In the genomic region with DNA sequence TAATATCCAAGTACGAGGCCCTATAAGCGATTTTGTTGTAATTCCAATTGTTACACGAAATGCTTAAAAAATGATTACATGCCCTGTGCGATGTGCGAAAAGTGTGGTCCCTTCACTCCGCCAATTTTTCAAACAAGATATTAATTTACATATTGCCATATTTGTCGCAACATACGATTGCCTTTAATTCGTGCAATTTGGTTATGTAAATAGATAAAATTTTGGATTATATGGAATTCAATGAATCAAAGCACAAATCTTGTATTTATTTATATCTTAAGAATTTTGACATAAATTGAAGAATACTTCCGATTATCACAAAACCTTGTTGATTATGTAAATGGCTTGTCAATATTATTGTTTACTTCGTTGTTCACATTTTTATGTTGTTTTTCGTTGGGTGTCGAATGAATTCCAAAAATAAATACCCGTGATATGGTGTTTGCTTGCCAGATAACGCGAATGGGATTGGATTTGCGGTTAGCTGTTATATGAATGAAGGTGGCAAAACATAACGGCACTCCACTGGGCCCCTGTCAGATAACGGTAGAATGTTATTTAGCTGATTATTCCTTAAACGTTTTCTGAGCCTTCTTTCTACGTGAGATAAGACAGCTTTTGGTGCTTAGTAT, we compare ENCODE assay signal across 2 fruit fly cellular contexts.
TF ChIP-seq lines count a peak whose summit lies in the region.

No protein-coding gene starts in this region.

TF ChIP-seq in whole organism, embryonic, 481 proteins besides CTCF, POLR2A, EP300 and RAD21 (continued from another document and continues in another):
- TF ChIP-seq CG4617 (GFP tag; optimal IDR thresholded peaks at IDR 0.05; lab: Kevin White, UChicago; ENCODE audit: borderline replicate concordance) (no peak), CG34376 (GFP tag; optimal IDR thresholded peaks at IDR 0.05; lab: Kevin White, UChicago) (peak; percentile 52), p53 (GFP tag; optimal IDR thresholded peaks at IDR 0.05; lab: Kevin White, UChicago) (no peak), HmgZ (tag; optimal IDR thresholded peaks at IDR 0.05; lab: Kevin White, UChicago) (peak; percentile 11), CG3995 (GFP tag; optimal IDR thresholded peaks at IDR 0.05; lab: Kevin White, UChicago) (no peak), eyg (GFP tag; optimal IDR thresholded peaks at IDR 0.05; lab: Kevin White, UChicago) (peak; percentile 19), CG12744 (GFP tag; optimal IDR thresholded peaks at IDR 0.05; lab: Kevin White, UChicago) (peak; percentile 7), CG12659 (GFP tag; optimal IDR thresholded peaks at IDR 0.05; lab: Kevin White, UChicago) (peak; percentile 31), CG8281 (tag; optimal IDR thresholded peaks at IDR 0.05; lab: Kevin White, UChicago) (peak; percentile 12), pb (GFP tag; optimal IDR thresholded peaks at IDR 0.05; lab: Kevin White, UChicago) (no peak), CG8359 (GFP tag; optimal IDR thresholded peaks at IDR 0.05; lab: Kevin White, UChicago; ENCODE audit: borderline replicate concordance) (no peak), exex (tag; optimal IDR thresholded peaks at IDR 0.05; lab: Kevin White, UChicago) (peak; percentile 94), tna (GFP tag; IDR thresholded peaks at IDR 0.05; lab: Robert Waterston, UW; ENCODE audit: partially characterized antibody) (no peak), Xrp1 (GFP tag; IDR thresholded peaks at IDR 0.05; lab: Robert Waterston, UW) (peak; percentile 50), CG8478 (optimal IDR thresholded peaks at IDR 0.05; lab: Kevin White, UChicago) (no peak), E2f1 (GFP tag; IDR thresholded peaks at IDR 0.05; lab: Robert Waterston, UW) (no peak; the same call in 1 of the 2 replicates), nau (GFP tag; optimal IDR thresholded peaks at IDR 0.05; lab: Kevin White, UChicago) (peak; percentile 26), Blimp-1 (GFP tag; optimal IDR thresholded peaks at IDR 0.05; lab: Kevin White, UChicago) (peak; percentile 0), CG6791 (GFP tag; IDR thresholded peaks at IDR 0.05; lab: Robert Waterston, UW; ENCODE audit: partially characterized antibody) (no peak), eve (GFP tag; optimal IDR thresholded peaks at IDR 0.05; lab: Kevin White, UChicago) (peak in 1 of 2 experiments; percentile 60), az2 (GFP tag; optimal IDR thresholded peaks at IDR 0.05; lab: Kevin White, UChicago) (no peak), Dbx (GFP tag; IDR thresholded peaks at IDR 0.05; lab: Robert Waterston, UW) (peak; percentile 25; the same call in 1 of the 3 replicates), vfl (GFP tag; optimal IDR thresholded peaks at IDR 0.05; lab: Kevin White, UChicago) (no peak), CG3281 (GFP tag; optimal IDR thresholded peaks at IDR 0.05; lab: Kevin White, UChicago) (no peak), Dek (tag; optimal IDR thresholded peaks at IDR 0.05; lab: Kevin White, UChicago) (peak; percentile 16), CG12219 (GFP tag; optimal IDR thresholded peaks at IDR 0.05; lab: Kevin White, UChicago) (peak; percentile 1), CG13424 (tag; optimal IDR thresholded peaks at IDR 0.05; lab: Kevin White, UChicago) (peak; percentile 24), CG8765 (GFP tag; IDR thresholded peaks at IDR 0.05; lab: Robert Waterston, UW) (no peak), MTF-1 (GFP tag; optimal IDR thresholded peaks at IDR 0.05; lab: Kevin White, UChicago; ENCODE audit: borderline replicate concordance) (peak; percentile 40), Sin3A (optimal IDR thresholded peaks at IDR 0.05; lab: Kevin White, UChicago) (no peak), CG6813 (GFP tag; optimal IDR thresholded peaks at IDR 0.05; lab: Kevin White, UChicago) (peak; percentile 63), CG15601 (tag; optimal IDR thresholded peaks at IDR 0.05; lab: Kevin White, UChicago) (peak; percentile 15), CG10147 (GFP tag; optimal IDR thresholded peaks at IDR 0.05; lab: Kevin White, UChicago) (peak; percentile 35), gsb-n (tag; optimal IDR thresholded peaks at IDR 0.05; lab: Kevin White, UChicago) (peak; percentile 1), Nf-YB (GFP tag; optimal IDR thresholded peaks at IDR 0.05; lab: Kevin White, UChicago) (no peak), CG15696 (tag; optimal IDR thresholded peaks at IDR 0.05; lab: Kevin White, UChicago) (peak; percentile 31), h (optimal IDR thresholded peaks at IDR 0.05; lab: Kevin White, UChicago) (no peak), BtbVII (GFP tag; optimal IDR thresholded peaks at IDR 0.05; lab: Kevin White, UChicago) (peak; percentile 53), scrt (GFP tag; optimal IDR thresholded peaks at IDR 0.05; lab: Kevin White, UChicago) (peak; percentile 36), Atf6 (GFP tag; IDR thresholded peaks at IDR 0.05; lab: Robert Waterston, UW) (peak; percentile 69), CG8290 (GFP tag; optimal IDR thresholded peaks at IDR 0.05; lab: Kevin White, UChicago) (no peak), CG8290 (tag; optimal IDR thresholded peaks at IDR 0.05; lab: Kevin White, UChicago) (peak in 1 of 2 experiments; percentile 80), seq (GFP tag; IDR thresholded peaks at IDR 0.05; lab: Robert Waterston, UW) (peak; percentile 24; the same call in 1 of the 2 replicates), CG3407 (GFP tag; optimal IDR thresholded peaks at IDR 0.05; lab: Kevin White, UChicago) (peak; percentile 40), sob (GFP tag; IDR thresholded peaks at IDR 0.05; lab: Robert Waterston, UW) (peak; percentile 62; the same call in 1 of the 2 replicates), Asciz (GFP tag; optimal IDR thresholded peaks at IDR 0.05; lab: Kevin White, UChicago) (peak; percentile 52), sens (GFP tag; lab: Kevin White, UChicago) (peak; percentile 36), hkb (optimal IDR thresholded peaks at IDR 0.05; lab: Kevin White, UChicago) (no peak), hkb (GFP tag; IDR thresholded peaks at IDR 0.05; lab: Robert Waterston, UW) (peak; percentile 19; the same call in 1 of the 2 replicates), CG13123 (GFP tag; optimal IDR thresholded peaks at IDR 0.05; lab: Kevin White, UChicago) (no peak), usp (GFP tag; optimal IDR thresholded peaks at IDR 0.05; lab: Kevin White, UChicago) (no peak), sd (tag; optimal IDR thresholded peaks at IDR 0.05; lab: Kevin White, UChicago) (peak; percentile 81), ems (GFP tag; optimal IDR thresholded peaks at IDR 0.05; lab: Kevin White, UChicago) (no peak), pan (optimal IDR thresholded peaks at IDR 0.05; lab: Kevin White, UChicago) (no peak), pan (GFP tag; optimal IDR thresholded peaks at IDR 0.05 in 1 of 2, IDR thresholded peaks at IDR 0.05 in 1 of 2) (no peak), HLH54F (GFP tag; optimal IDR thresholded peaks at IDR 0.05; lab: Kevin White, UChicago) (no peak), sqz (GFP tag; optimal IDR thresholded peaks at IDR 0.05; lab: Kevin White, UChicago) (peak; percentile 36), salm (tag; optimal IDR thresholded peaks at IDR 0.05; lab: Kevin White, UChicago) (peak; percentile 39), ro (GFP tag; IDR thresholded peaks at IDR 0.05; lab: Robert Waterston, UW) (no peak), cwo (GFP tag; optimal IDR thresholded peaks at IDR 0.05; lab: Kevin White, UChicago) (peak; percentile 12), ATbp (GFP tag; optimal IDR thresholded peaks at IDR 0.05; lab: Kevin White, UChicago) (peak; percentile 40)

TF ChIP-seq in whole organism, prepupa, 60 proteins besides CTCF, POLR2A, EP300 and RAD21 (continued from another document):
- TF ChIP-seq CG11294 (GFP tag; IDR thresholded peaks at IDR 0.05; lab: Robert Waterston, UW) (no peak), CG15336 (GFP tag; IDR thresholded peaks at IDR 0.05; lab: Robert Waterston, UW) (no peak), fd85E (GFP tag; optimal IDR thresholded peaks at IDR 0.05; lab: Kevin White, UChicago) (no peak), dac (GFP tag; optimal IDR thresholded peaks at IDR 0.05; lab: Kevin White, UChicago) (no peak), CG10631 (GFP tag; optimal IDR thresholded peaks at IDR 0.05; lab: Kevin White, UChicago) (no peak), CG6808 (GFP tag; optimal IDR thresholded peaks at IDR 0.05; lab: Kevin White, UChicago) (no peak), CG6854 (GFP tag; optimal IDR thresholded peaks at IDR 0.05; lab: Kevin White, UChicago) (no peak), Sox102F (GFP tag; optimal IDR thresholded peaks at IDR 0.05; lab: Kevin White, UChicago) (peak; percentile 20), achi (GFP tag; optimal IDR thresholded peaks at IDR 0.05; lab: Kevin White, UChicago) (no peak), fkh (GFP tag; optimal IDR thresholded peaks at IDR 0.05; lab: Kevin White, UChicago) (peak; percentile 86), Blimp-1 (GFP tag; optimal IDR thresholded peaks at IDR 0.05; lab: Kevin White, UChicago) (peak; percentile 36), CG8319 (GFP tag; optimal IDR thresholded peaks at IDR 0.05; lab: Kevin White, UChicago) (no peak), CG1621 (tag; optimal IDR thresholded peaks at IDR 0.05; lab: Kevin White, UChicago) (no peak), CG31627 (GFP tag; optimal IDR thresholded peaks at IDR 0.05; lab: Kevin White, UChicago) (no peak), OdsH (GFP tag; optimal IDR thresholded peaks at IDR 0.05; lab: Kevin White, UChicago) (no peak), Gug (GFP tag; IDR thresholded peaks at IDR 0.05; lab: Robert Waterston, UW) (no peak), eg (GFP tag; IDR thresholded peaks at IDR 0.05; lab: Robert Waterston, UW) (no peak), Smox (GFP tag; optimal IDR thresholded peaks at IDR 0.05; lab: Kevin White, UChicago) (no peak), Eip93F (GFP tag; optimal IDR thresholded peaks at IDR 0.05; lab: Kevin White, UChicago) (no peak), Ets21C (GFP tag; optimal IDR thresholded peaks at IDR 0.05; lab: Kevin White, UChicago) (no peak), CG10669 (GFP tag; optimal IDR thresholded peaks at IDR 0.05; lab: Kevin White, UChicago) (no peak), ss (GFP tag; optimal IDR thresholded peaks at IDR 0.05; lab: Kevin White, UChicago) (no peak), CG4318 (GFP tag; optimal IDR thresholded peaks at IDR 0.05; lab: Kevin White, UChicago) (no peak), Sox15 (GFP tag; optimal IDR thresholded peaks at IDR 0.05; lab: Kevin White, UChicago) (no peak), CG3032 (tag; optimal IDR thresholded peaks at IDR 0.05; lab: Kevin White, UChicago) (no peak), acj6 (GFP tag; optimal IDR thresholded peaks at IDR 0.05; lab: Kevin White, UChicago) (no peak), topi (GFP tag; optimal IDR thresholded peaks at IDR 0.05; lab: Kevin White, UChicago) (peak; percentile 9), pdm3 (GFP tag; optimal IDR thresholded peaks at IDR 0.05; lab: Kevin White, UChicago) (no peak), CG34406 (GFP tag; optimal IDR thresholded peaks at IDR 0.05; lab: Kevin White, UChicago) (no peak), vri (GFP tag; optimal IDR thresholded peaks at IDR 0.05; lab: Kevin White, UChicago) (peak; percentile 72), dsx (GFP tag; optimal IDR thresholded peaks at IDR 0.05; lab: Kevin White, UChicago; ENCODE audit: poor library complexity, severe bottlenecking) (no peak), svp (GFP tag; lab: Kevin White, UChicago) (peak; percentile 69), CG7368 (GFP tag; optimal IDR thresholded peaks at IDR 0.05; lab: Kevin White, UChicago) (no peak), CG16779 (tag; optimal IDR thresholded peaks at IDR 0.05; lab: Kevin White, UChicago) (no peak), CG9139 (GFP tag; optimal IDR thresholded peaks at IDR 0.05; lab: Kevin White, UChicago) (no peak), salr (GFP tag; optimal IDR thresholded peaks at IDR 0.05; lab: Kevin White, UChicago) (no peak), CG8119 (GFP tag; IDR thresholded peaks at IDR 0.05; lab: Robert Waterston, UW) (no peak)
